Worm (Caenorhabditis elegans) whole organism, early embryonic: ENCODE data around the gene mrps-16.

Experiments used
- aly-1 ChIP-seq: sonication (generic microtip); optimal IDR thresholded peaks from 2 replicates; lab custom pipeline; 2016; ENCODE audit warnings: missing genetic modification characterization, missing compliant biosample characterization
- ama-1 ChIP-seq: fragments of 150-350 bp; optimal IDR thresholded peaks from 2 replicates; lab custom pipeline; 2014
- ceh-36 ChIP-seq: sonication (generic microtip); optimal IDR thresholded peaks from 2 replicates; lab custom pipeline; 2016; ENCODE audit warnings: missing genetic modification characterization, inconsistent platforms, missing compliant biosample characterization
- flt-1 ChIP-seq: fragments of 200-800 bp; sonication (Bioruptor generic); IDR thresholded peaks from 2 replicates; pipeline ENCODE4 v1.3.6; 2022; ENCODE audit warnings: missing genetic modification characterization, missing compliant biosample characterization
- tbx-37 ChIP-seq: fragments of 200-800 bp; sonication (Bioruptor generic); conservative IDR thresholded peaks from 2 replicates; pipeline ENCODE4 v1.3.6; 2022; ENCODE audit warnings: missing genetic modification reagents, missing genetic modification characterization, missing compliant biosample characterization

DNA sequence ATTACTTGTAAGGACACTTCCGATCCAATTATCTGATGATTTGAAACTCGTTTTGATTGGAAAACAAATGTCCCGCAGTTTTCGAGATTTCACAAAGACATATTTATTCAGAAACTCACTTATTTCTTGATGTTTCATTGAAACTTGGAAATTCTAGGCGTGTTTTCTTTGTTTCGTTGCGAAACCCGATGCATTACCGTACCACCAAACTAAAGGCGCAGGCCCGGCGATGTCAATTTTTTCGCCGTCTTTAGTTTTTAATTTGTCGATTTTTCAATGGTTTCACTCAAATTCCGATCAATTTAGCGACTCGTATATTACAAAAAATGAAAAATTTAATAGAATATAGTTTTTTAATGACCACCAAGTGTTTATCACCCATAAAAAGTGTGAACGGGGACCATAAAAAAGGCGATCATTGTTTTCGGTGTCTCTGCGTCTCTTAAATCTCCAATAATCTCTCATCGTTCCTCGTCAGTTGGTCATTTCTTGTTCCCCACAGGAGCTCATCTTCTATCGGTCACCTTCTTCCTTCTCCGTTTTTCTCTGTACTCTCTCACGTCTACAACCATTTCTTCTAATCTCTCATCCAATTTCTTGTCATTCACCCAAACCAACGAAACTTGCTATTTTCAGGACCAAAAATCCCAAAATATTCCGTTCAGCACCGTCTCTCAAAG is 8.3 kb upstream of the mrps-16 start, which contains the start of gene clr-1:
- TF ChIP-seq aly-1 (tag; lab: Kevin White, UChicago) = no peak
- TF ChIP-seq tbx-37 = no peak
- TF ChIP-seq flt-1 (GFP tag; lab: Robert Waterston, UW) = no peak
- no peak for TF ChIP-seq ceh-36 (tag; lab: Kevin White, UChicago)
- no peak for TF ChIP-seq ama-1 (lab: Kevin White, UChicago)
